Worm (Caenorhabditis elegans) whole organism, L4/young adult: ENCODE results near the gene str-256.

Experiments
- W03F9.2 ChIP-seq: fragments of 150-350 bp; optimal IDR thresholded peaks from 2 replicates; lab custom pipeline; 2014; ENCODE audit warnings: missing biosample characterization, missing genetic modification characterization
- dao-5 ChIP-seq: sonication (generic microtip); optimal IDR thresholded peaks from 2 replicates; lab custom pipeline; 2016; ENCODE audit warnings: missing genotype, missing genetic modification characterization, moderate library complexity, missing compliant biosample characterization
- him-1 ChIP-seq: sonication (generic microtip); optimal IDR thresholded peaks from 2 replicates; lab custom pipeline; 2016; ENCODE audit warnings: missing genotype, missing genetic modification reagents, missing genetic modification characterization, missing compliant biosample characterization

Gene str-256

ce11 chrV:474516-474915 is 26.6 kb downstream of the str-256 start, which contains the start of gene nhr-99:
TSS of gene nhr-99 (plus strand) at chrV:474778.
- TF ChIP-seq W03F9.2 (no peak), him-1 (no peak), dao-5 (tag; lab: Kevin White, UChicago) (no peak)

ce11 chrV:472589-472988 is 28.5 kb downstream of the str-256 start, which contains the start of gene srt-31:
TSS of gene srt-31 (plus strand) at chrV:472889.
- TF ChIP-seq W03F9.2 (no peak), dao-5 (tag; lab: Kevin White, UChicago) (no peak), him-1 (no peak)

ce11 chrV:468460-468859 is 32.7 kb downstream of the str-256 start, which contains the start of gene srbc-57:
TSS of gene srbc-57 (minus strand) at chrV:468560.
- TF ChIP-seq dao-5 (tag; lab: Kevin White, UChicago) (no peak), W03F9.2 (no peak), him-1 (no peak)

ce11 chrV:467507-467906 is 33.6 kb downstream of the str-256 start:
- no peak for TF ChIP-seq dao-5 (tag; lab: Kevin White, UChicago)
- TF ChIP-seq him-1: no peak

ce11 chrV:465355-465754 is 35.8 kb downstream of the str-256 start:
- TF ChIP-seq W03F9.2 (no peak), him-1 (no peak), dao-5 (tag; lab: Kevin White, UChicago) (no peak)

ce11 chrV:464800-465199 is 36.3 kb downstream of the str-256 start, which contains the start of gene nhr-201:
TSS of gene nhr-201 (plus strand) at chrV:464828.
- TF ChIP-seq him-1: no peak
- no peak for TF ChIP-seq W03F9.2
- no peak for TF ChIP-seq dao-5 (tag; lab: Kevin White, UChicago)

- TF ChIP-seq dao-5 (tag; lab: Kevin White, UChicago) (no peak), him-1 (no peak), W03F9.2 (no peak)
Measured at ce11 chrV:462263-462662, 38.9 kb downstream of the str-256 start, which contains the start of gene nhr-202. TSS of gene nhr-202 (plus strand) at chrV:462588.

ce11 chrV:459464-459863 is 41.7 kb downstream of the str-256 start, which contains the start of gene nhr-203:
TSS of gene nhr-203 (plus strand) at chrV:459795.
- TF ChIP-seq dao-5 (tag; lab: Kevin White, UChicago) (no peak), him-1 (no peak), W03F9.2 (no peak)

ce11 chrV:457839-458238 is 43.3 kb downstream of the str-256 start:
- TF ChIP-seq dao-5 (tag; lab: Kevin White, UChicago) (no peak), W03F9.2 (no peak), him-1 (no peak)

ce11 chrV:453569-453968 is 47.6 kb downstream of the str-256 start, which contains the start of gene nhr-98:
TSS of gene nhr-98 (plus strand) at chrV:453869.
- TF ChIP-seq him-1 (no peak), W03F9.2 (no peak), dao-5 (tag; lab: Kevin White, UChicago) (no peak)

- TF ChIP-seq dao-5 (tag; lab: Kevin White, UChicago): no peak
Measured at ce11 chrV:450757-451501, 50.2 kb downstream of the str-256 start, which contains the start of gene nhr-123. TSS of gene nhr-123 (plus strand) at chrV:451451.
